Fruit fly (Drosophila melanogaster) whole organism, embryonic: ENCODE data around the gene CG33160.
A peak's percentile ranks its signal among the peaks of the same experiment; 100 is the strongest.

Experiments used
- CG2116 ChIP-seq: fragments of 200-800 bp; sonication (Bioruptor generic); optimal IDR thresholded peaks from 3 replicates; lab custom pipeline; 2018; ENCODE audit warnings: missing biosample characterization, mild to moderate bottlenecking, missing genetic modification characterization
- CG7928 ChIP-seq: fragments of 200-800 bp; sonication (Bioruptor generic); optimal IDR thresholded peaks from 2 replicates; lab custom pipeline; 2017; ENCODE audit warnings: missing biosample characterization, mild to moderate bottlenecking, missing genetic modification characterization
- CTCF ChIP-seq: fragments of 200-800 bp; sonication (Bioruptor generic); optimal IDR thresholded peaks from 2 replicates; lab custom pipeline; 2017; ENCODE audit warnings: missing biosample characterization, mild to moderate bottlenecking, missing genetic modification characterization, moderate library complexity
- Ets65A ChIP-seq: fragments of 200-800 bp; sonication (Bioruptor generic); peaks from one replicate; lab custom pipeline; 2016; ENCODE audit warnings: missing biosample characterization, missing genetic modification characterization
- HLH4C ChIP-seq: fragments of 200-800 bp; sonication (Bioruptor generic); IDR thresholded peaks from 3 replicates; pipeline ENCODE4 v1.3.6; 2022; ENCODE audit warnings: missing biosample characterization, missing genetic modification characterization; ENCODE audit not compliant: partially characterized antibody
- Kr ChIP-seq: fragments of 200-800 bp; sonication (Bioruptor generic); optimal IDR thresholded peaks from 2 replicates; lab custom pipeline; 2017; ENCODE audit warnings: missing biosample characterization, mild to moderate bottlenecking, missing genetic modification characterization
- ase ChIP-seq: fragments of 200-800 bp; sonication (Bioruptor generic); IDR thresholded peaks from 3 replicates; pipeline ENCODE4 v1.3.6; 2022; ENCODE audit warnings: missing biosample characterization, missing genetic modification characterization
- cas ChIP-seq: fragments of 200-800 bp; sonication (Bioruptor generic); IDR thresholded peaks from 2 replicates; pipeline ENCODE4 v1.3.6; 2022; ENCODE audit warnings: missing biosample characterization, missing genetic modification characterization
- crol ChIP-seq: fragments of 200-800 bp; sonication (Bioruptor generic); IDR thresholded peaks from 2 replicates; pipeline ENCODE4 v1.3.6; 2022; ENCODE audit warnings: missing biosample characterization, missing genetic modification characterization
- fd64A ChIP-seq: fragments of 200-800 bp; sonication (Bioruptor generic); optimal IDR thresholded peaks from 3 replicates; lab custom pipeline; 2018; ENCODE audit warnings: missing biosample characterization, mild to moderate bottlenecking, missing genetic modification characterization
- fu2 ChIP-seq: fragments of 200-800 bp; sonication (Bioruptor generic); optimal IDR thresholded peaks from 2 replicates; lab custom pipeline; 2016; ENCODE audit warnings: missing biosample characterization, missing genetic modification characterization
- tna ChIP-seq: fragments of 200-800 bp; sonication (Bioruptor generic); IDR thresholded peaks from 2 replicates; pipeline ENCODE4 v1.3.6; 2022; ENCODE audit warnings: missing biosample characterization, missing genetic modification characterization; ENCODE audit not compliant: partially characterized antibody
- ttk ChIP-seq: fragments of 200-800 bp; sonication (Bioruptor generic); IDR thresholded peaks from 2 replicates; pipeline ENCODE4 v2.1.2; 2022; ENCODE audit warnings: missing biosample characterization, missing genetic modification characterization

dm6 chr3L:3246378-3247129, 40.4 kb upstream of the CG33160 start:
- TF ChIP-seq CG2116 (GFP tag; lab: Kevin White, UChicago) (no peak), fd64A (GFP tag; lab: Kevin White, UChicago) (no peak), Ets65A (GFP tag; lab: Kevin White, UChicago) (no peak), crol (GFP tag; lab: Robert Waterston, UW) (peak; percentile 43; the same call in 1 of the 2 replicates), ttk (GFP tag; lab: Robert Waterston, UW) (no peak), tna (no peak), cas (GFP tag; lab: Robert Waterston, UW) (no peak), HLH4C (GFP tag; lab: Robert Waterston, UW) (no peak), ase (no peak), CG7928 (GFP tag; lab: Kevin White, UChicago) (no peak), fu2 (GFP tag; lab: Kevin White, UChicago) (no peak), Kr (GFP tag; lab: Kevin White, UChicago) (no peak), CTCF (GFP tag; lab: Kevin White, UChicago) (no peak)
